Worm (Caenorhabditis elegans) whole organism, L1 larva: ENCODE results near the gene sax-1.

Experiments
- C04F5.9 ChIP-seq: sonication (generic microtip); optimal IDR thresholded peaks from 2 replicates; lab custom pipeline; 2016; ENCODE audit warnings: missing genetic modification characterization, missing compliant biosample characterization
- C34B4.2 ChIP-seq: sonication (generic microtip); optimal IDR thresholded peaks from 2 replicates; lab custom pipeline; 2017; ENCODE audit warnings: mild to moderate bottlenecking, missing genetic modification characterization, missing compliant biosample characterization
- F16B12.6 ChIP-seq: fragments of 150-350 bp; optimal IDR thresholded peaks from 2 replicates; lab custom pipeline; 2014; ENCODE audit warnings: missing biosample characterization, missing genetic modification characterization
- Y116A8C.19 ChIP-seq: sonication (generic microtip); optimal IDR thresholded peaks from 2 replicates; lab custom pipeline; 2016; ENCODE audit warnings: missing compliant biosample characterization, missing genetic modification characterization, borderline replicate concordance
- alr-1 ChIP-seq: fragments of 200-800 bp; sonication (Bioruptor generic); optimal IDR thresholded peaks from 2 replicates; lab custom pipeline; 2018; ENCODE audit warnings: borderline replicate concordance, mild to moderate bottlenecking, missing genetic modification characterization, missing compliant biosample characterization
- aly-2 ChIP-seq: fragments of 150-350 bp; optimal IDR thresholded peaks from 2 replicates; lab custom pipeline; 2014; ENCODE audit warnings: missing biosample characterization, missing genetic modification characterization
- blmp-1 ChIP-seq: fragments of 150-350 bp; optimal IDR thresholded peaks from 2 replicates; lab custom pipeline; 2014; ENCODE audit warnings: missing biosample characterization, missing genetic modification characterization
- ceh-63 ChIP-seq: fragments of 200-800 bp; sonication (Bioruptor generic); optimal IDR thresholded peaks from 2 replicates; lab custom pipeline; 2018; ENCODE audit warnings: mild to moderate bottlenecking, missing genetic modification characterization, missing compliant biosample characterization
- ceh-88 ChIP-seq: fragments of 200-800 bp; sonication (Bioruptor generic); IDR thresholded peaks from 2 replicates; pipeline ENCODE4 v1.3.6; 2022; ENCODE audit warnings: missing genetic modification characterization, missing compliant biosample characterization
- egl-27 ChIP-seq, 2 experiments: fragments of 150-350 bp in 1 of 2; sonication (generic microtip); optimal IDR thresholded peaks; 3 replicates each; lab custom pipeline; 2017 to 2018; ENCODE audit warnings: missing biosample characterization in 2 of 2, missing genetic modification characterization in 2 of 2, missing genetic modification reagents in 2 of 2
- elt-2 ChIP-seq: sonication (generic microtip); optimal IDR thresholded peaks from 2 replicates; lab custom pipeline; 2016; ENCODE audit warnings: missing genetic modification characterization, mild to moderate bottlenecking, inconsistent platforms, missing compliant biosample characterization, missing genetic modification reagents
- elt-3 ChIP-seq, 6 experiments: fragments of 150-350 bp in 1 of 6; sonication (generic microtip); optimal IDR thresholded peaks; 2 replicates each; lab custom pipeline; 2017 to 2018; ENCODE audit warnings: missing biosample characterization in 6 of 6, missing genetic modification characterization in 6 of 6, inconsistent platforms in 1 of 6
- fkh-10 ChIP-seq: sonication (generic microtip); optimal IDR thresholded peaks from 2 replicates; lab custom pipeline; 2017; ENCODE audit warnings: missing biosample characterization, missing genetic modification reagents, missing genetic modification characterization
- fkh-8 ChIP-seq: sonication (generic microtip); optimal IDR thresholded peaks from 2 replicates; lab custom pipeline; 2016; ENCODE audit warnings: mild to moderate bottlenecking, missing genetic modification characterization, missing compliant biosample characterization
- fos-1 ChIP-seq: fragments of 150-350 bp; optimal IDR thresholded peaks from 2 replicates; lab custom pipeline; 2014; ENCODE audit warnings: missing biosample characterization, missing genetic modification characterization
- grh-1 ChIP-seq: fragments of 200-800 bp; sonication (Bioruptor generic); IDR thresholded peaks from 2 replicates; pipeline ENCODE4 v1.3.6; 2022; ENCODE audit warnings: missing genetic modification reagents, missing genetic modification characterization, missing compliant biosample characterization
- hlh-17 ChIP-seq: fragments of 200-800 bp; sonication (Bioruptor generic); optimal IDR thresholded peaks from 2 replicates; lab custom pipeline; 2018; ENCODE audit warnings: missing genetic modification characterization, mild to moderate bottlenecking, missing compliant biosample characterization, moderate library complexity, borderline replicate concordance
- hpl-2 ChIP-seq: fragments of 150-350 bp; optimal IDR thresholded peaks from 2 replicates; lab custom pipeline; 2014; ENCODE audit warnings: missing biosample characterization, missing genetic modification reagents, missing genetic modification characterization
- isw-1 ChIP-seq: fragments of 200-800 bp; sonication (Bioruptor generic); IDR thresholded peaks from 2 replicates; pipeline ENCODE4 v1.3.6; 2022; ENCODE audit warnings: missing genetic modification characterization, missing compliant biosample characterization
- lin-14 ChIP-seq: fragments of 200-800 bp; sonication (Bioruptor generic); optimal IDR thresholded peaks from 2 replicates; lab custom pipeline; 2018; ENCODE audit warnings: mild to moderate bottlenecking, missing genetic modification characterization, moderate library complexity, missing compliant biosample characterization
- lin-15B ChIP-seq: fragments of 150-350 bp; sonication (generic microtip); optimal IDR thresholded peaks from 3 replicates; lab custom pipeline; 2014; ENCODE audit warnings: missing biosample characterization, missing genetic modification characterization
- lin-39 ChIP-seq: fragments of 150-350 bp; optimal IDR thresholded peaks from 2 replicates; lab custom pipeline; 2014; ENCODE audit warnings: missing biosample characterization, missing genetic modification reagents, missing genetic modification characterization
- lir-3 ChIP-seq: sonication (generic microtip); optimal IDR thresholded peaks from 2 replicates; lab custom pipeline; 2016; ENCODE audit warnings: mild to moderate bottlenecking, missing genetic modification characterization, moderate library complexity, missing compliant biosample characterization; ENCODE audit not compliant: poor library complexity
- mab-9 ChIP-seq: fragments of 200-800 bp; sonication (Bioruptor generic); IDR thresholded peaks from 2 replicates; pipeline ENCODE4 v1.3.6; 2022; ENCODE audit warnings: missing genetic modification reagents, missing genetic modification characterization, missing compliant biosample characterization
- mdl-1 ChIP-seq, 2 experiments: fragments of 150-350 bp; optimal IDR thresholded peaks; 2 replicates each; lab custom pipeline; 2014 to 2017; ENCODE audit warnings: missing biosample characterization in 2 of 2, missing genetic modification characterization in 2 of 2, inconsistent platforms in 1 of 2
- mef-2 ChIP-seq: fragments of 150-350 bp; optimal IDR thresholded peaks from 2 replicates; lab custom pipeline; 2014; ENCODE audit warnings: missing biosample characterization, missing genetic modification characterization
- mep-1 ChIP-seq: fragments of 150-350 bp; optimal IDR thresholded peaks from 2 replicates; lab custom pipeline; 2014; ENCODE audit warnings: missing biosample characterization, missing genetic modification characterization
- nhr-12 ChIP-seq: sonication (generic microtip); optimal IDR thresholded peaks from 2 replicates; lab custom pipeline; 2017; ENCODE audit warnings: missing biosample characterization, missing genetic modification characterization
- nhr-19 ChIP-seq: fragments of 200-800 bp; sonication (Bioruptor generic); conservative IDR thresholded peaks from 2 replicates; pipeline ENCODE4 v1.3.6; 2022; ENCODE audit warnings: missing genetic modification characterization, missing compliant biosample characterization
- nhr-20 ChIP-seq: sonication (generic microtip); optimal IDR thresholded peaks from 2 replicates; lab custom pipeline; 2016; ENCODE audit warnings: mild to moderate bottlenecking, missing genetic modification characterization, missing compliant biosample characterization
- nhr-237 ChIP-seq: fragments of 150-350 bp; optimal IDR thresholded peaks from 2 replicates; lab custom pipeline; 2014; ENCODE audit warnings: missing biosample characterization, missing genetic modification characterization
- nhr-28 ChIP-seq: fragments of 150-350 bp; optimal IDR thresholded peaks from 2 replicates; lab custom pipeline; 2014; ENCODE audit warnings: missing biosample characterization, missing genetic modification characterization
- nhr-76 ChIP-seq: sonication (generic microtip); optimal IDR thresholded peaks from 2 replicates; lab custom pipeline; 2017; ENCODE audit warnings: missing biosample characterization, missing genetic modification characterization
- nhr-77 ChIP-seq: fragments of 150-350 bp; optimal IDR thresholded peaks from 2 replicates; lab custom pipeline; 2014; ENCODE audit warnings: missing biosample characterization, missing genetic modification characterization
- nhr-85 ChIP-seq: sonication (generic microtip); peaks from one replicate; lab custom pipeline; 2016; ENCODE audit warnings: missing genetic modification characterization, inconsistent platforms, missing compliant biosample characterization
- nhr-90 ChIP-seq: sonication (generic microtip); optimal IDR thresholded peaks from 2 replicates; lab custom pipeline; 2016; ENCODE audit warnings: mild to moderate bottlenecking, missing genetic modification characterization, missing compliant biosample characterization; ENCODE audit not compliant: poor library complexity
- pax-3 ChIP-seq: fragments of 200-800 bp; sonication (Bioruptor generic); optimal IDR thresholded peaks from 2 replicates; lab custom pipeline; 2018; ENCODE audit warnings: mild to moderate bottlenecking, missing genetic modification characterization, moderate library complexity, missing compliant biosample characterization
- pqm-1 ChIP-seq: sonication (generic microtip); optimal IDR thresholded peaks from 3 replicates; lab custom pipeline; 2017; ENCODE audit warnings: missing biosample characterization, missing genetic modification characterization
- rnt-1 ChIP-seq: sonication (generic microtip); optimal IDR thresholded peaks from 2 replicates; lab custom pipeline; 2016; ENCODE audit warnings: mild to moderate bottlenecking, missing genetic modification characterization, moderate library complexity, missing compliant biosample characterization
- sptf-1 ChIP-seq: fragments of 150-350 bp; optimal IDR thresholded peaks from 2 replicates; lab custom pipeline; 2014; ENCODE audit warnings: missing biosample characterization, missing genetic modification characterization
- swsn-7 ChIP-seq: sonication (generic microtip); optimal IDR thresholded peaks from 2 replicates; lab custom pipeline; 2016; ENCODE audit warnings: missing genetic modification characterization, missing compliant biosample characterization
- tbx-2 ChIP-seq: sonication (generic microtip); optimal IDR thresholded peaks from 2 replicates; lab custom pipeline; 2016; ENCODE audit warnings: missing genetic modification characterization, missing compliant biosample characterization
- tlp-1 ChIP-seq: fragments of 150-350 bp; optimal IDR thresholded peaks from 2 replicates; lab custom pipeline; 2014; ENCODE audit warnings: missing biosample characterization, missing genetic modification characterization
- unc-130 ChIP-seq: fragments of 150-350 bp; optimal IDR thresholded peaks from 2 replicates; lab custom pipeline; 2017; ENCODE audit warnings: missing biosample characterization, missing genetic modification characterization, inconsistent platforms
- unc-30 ChIP-seq: sonication (generic microtip); optimal IDR thresholded peaks from 2 replicates; lab custom pipeline; 2017; ENCODE audit warnings: missing biosample characterization, missing genetic modification characterization
- unc-62 ChIP-seq: fragments of 150-350 bp; optimal IDR thresholded peaks from 2 replicates; lab custom pipeline; 2014; ENCODE audit warnings: missing biosample characterization, missing genetic modification reagents, missing genetic modification characterization
- unc-86 ChIP-seq: sonication (generic microtip); optimal IDR thresholded peaks from 2 replicates; lab custom pipeline; 2016; ENCODE audit warnings: missing genetic modification characterization, missing compliant biosample characterization
- unc-98 ChIP-seq: fragments of 200-800 bp; sonication (Bioruptor generic); IDR thresholded peaks from 2 replicates; pipeline ENCODE4 v1.3.6; 2022; ENCODE audit warnings: missing genetic modification characterization, missing compliant biosample characterization
- zag-1 ChIP-seq: fragments of 150-350 bp; optimal IDR thresholded peaks from 2 replicates; lab custom pipeline; 2014; ENCODE audit warnings: missing biosample characterization, missing genetic modification characterization
- zip-4 ChIP-seq: fragments of 200-800 bp; sonication (Bioruptor generic); optimal IDR thresholded peaks from 2 replicates; lab custom pipeline; 2018; ENCODE audit warnings: mild to moderate bottlenecking, missing genetic modification characterization, moderate library complexity, missing compliant biosample characterization
- ztf-11 ChIP-seq, 2 experiments: sonication (generic microtip); optimal IDR thresholded peaks; 2 replicates each; lab custom pipeline; 2016 to 2017; ENCODE audit warnings: missing genetic modification characterization in 2 of 2, missing biosample characterization in 1 of 2, missing compliant biosample characterization in 1 of 2
- ztf-4 ChIP-seq: fragments of 150-350 bp; optimal IDR thresholded peaks from 2 replicates; lab custom pipeline; 2014; ENCODE audit warnings: missing biosample characterization, missing genetic modification characterization

The sax-1 gene

DNA sequence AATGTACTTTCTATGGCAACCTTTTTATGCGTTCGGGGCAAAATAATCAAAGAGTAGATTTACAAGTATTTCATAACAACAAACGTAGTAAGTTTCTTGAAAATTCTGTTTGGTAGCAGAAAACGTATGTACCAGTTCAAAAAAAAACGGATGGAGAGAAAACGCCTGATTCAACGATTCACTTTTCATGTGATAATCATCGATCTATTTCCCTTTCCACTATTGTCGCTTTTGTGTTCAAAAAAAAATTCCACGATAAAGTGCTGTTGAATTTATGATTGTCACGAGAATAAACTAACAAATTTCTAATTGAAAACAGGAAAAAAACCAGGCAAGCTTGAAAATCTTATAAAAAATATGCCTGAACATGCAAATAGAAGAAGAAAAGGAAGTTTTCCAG lies 45.9 kb upstream of the sax-1 start:
- TF ChIP-seq nhr-90 (no peak), nhr-85 (no peak), blmp-1 (tag; lab: Kevin White, UChicago) (peak; percentile 67), Y116A8C.19 (tag; lab: Kevin White, UChicago) (no peak)

DNA sequence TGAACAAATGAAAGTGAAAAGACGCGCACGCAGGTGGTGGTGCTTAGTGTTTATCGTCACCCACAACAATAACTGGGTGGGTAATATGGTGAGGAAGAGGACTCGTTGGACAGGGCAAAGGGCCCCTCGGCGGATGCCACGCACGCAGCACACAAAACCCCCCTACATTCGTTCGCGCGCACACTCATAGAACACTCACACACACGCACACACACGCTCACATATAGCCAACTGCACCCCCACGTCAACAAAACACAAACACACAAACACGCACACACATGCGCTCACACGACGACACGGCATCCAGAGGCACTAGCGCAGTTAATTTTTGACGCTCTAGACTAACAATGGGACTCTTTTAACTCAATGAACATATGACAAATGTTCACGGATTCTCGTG lies 44.2 kb upstream of the sax-1 start:
- peak; percentile 50 for TF ChIP-seq fkh-8 (tag; lab: Kevin White, UChicago)
- TF ChIP-seq unc-30 (tag; lab: Kevin White, UChicago) = no peak
- TF ChIP-seq blmp-1 (tag; lab: Kevin White, UChicago) = peak; percentile 40
- TF ChIP-seq tlp-1 = no peak
- peak in 1 of 2 experiments; percentile 29 for TF ChIP-seq ztf-11 (tag; optimal IDR thresholded peaks at IDR 0.05; lab: Kevin White, UChicago)
- TF ChIP-seq tbx-2 (tag; lab: Kevin White, UChicago) = peak; percentile 23
- TF ChIP-seq mab-9 = no peak
- peak; percentile 35 for TF ChIP-seq fkh-10 (GFP tag; lab: Kevin White, UChicago)
- peak; percentile 5 for TF ChIP-seq nhr-20
- no peak for TF ChIP-seq lir-3
- TF ChIP-seq unc-62 (GFP tag; lab: Kevin White, UChicago) = no peak
- no peak for TF ChIP-seq zip-4 (GFP tag; lab: Kevin White, UChicago)
- peak; percentile 48 for TF ChIP-seq swsn-7
- no peak for TF ChIP-seq pqm-1 (tag; lab: Kevin White, UChicago)
- TF ChIP-seq C34B4.2 (tag; lab: Kevin White, UChicago) = no peak
- no peak for TF ChIP-seq elt-2 (tag; lab: Kevin White, UChicago)
- TF ChIP-seq nhr-85 = no peak
- TF ChIP-seq sptf-1 = no peak
- no peak for TF ChIP-seq elt-3 (tag; optimal IDR thresholded peaks at IDR 0.05; lab: Kevin White, UChicago)
- no peak for TF ChIP-seq mef-2
- TF ChIP-seq grh-1 (GFP tag; lab: Robert Waterston, UW) = no peak
- peak; percentile 39; the same call in 1 of the 2 replicates for TF ChIP-seq nhr-19 (GFP tag; lab: Robert Waterston, UW)
- TF ChIP-seq lin-39 = no peak
- TF ChIP-seq zag-1 (tag; lab: Kevin White, UChicago) = no peak
- no peak for TF ChIP-seq egl-27 (tag; optimal IDR thresholded peaks at IDR 0.05; lab: Kevin White, UChicago)
- peak; percentile 7 for TF ChIP-seq unc-86
- no peak for TF ChIP-seq nhr-77 (tag; lab: Kevin White, UChicago)
- no peak for TF ChIP-seq ceh-88
- TF ChIP-seq nhr-28 (tag; lab: Kevin White, UChicago) = no peak
- TF ChIP-seq fos-1 (tag; lab: Kevin White, UChicago) = no peak
- no peak for TF ChIP-seq alr-1 (tag; lab: Kevin White, UChicago)
- TF ChIP-seq ceh-63 (GFP tag; lab: Kevin White, UChicago) = peak; percentile 90
- TF ChIP-seq hlh-17 (GFP tag; lab: Kevin White, UChicago) = no peak
- no peak for TF ChIP-seq isw-1 (GFP tag; lab: Robert Waterston, UW)
- no peak for TF ChIP-seq lin-15B
- no peak for TF ChIP-seq aly-2 (tag; lab: Kevin White, UChicago)
- no peak for TF ChIP-seq hpl-2 (GFP tag; lab: Kevin White, UChicago)
- TF ChIP-seq rnt-1 (tag; lab: Kevin White, UChicago) = peak; percentile 24
- no peak for TF ChIP-seq pax-3
- peak; percentile 81 for TF ChIP-seq lin-14 (GFP tag; lab: Kevin White, UChicago)
- peak; percentile 7 for TF ChIP-seq mep-1 (tag; lab: Kevin White, UChicago)
- no peak for TF ChIP-seq nhr-12 (tag; lab: Kevin White, UChicago)
- no peak for TF ChIP-seq unc-98 (GFP tag; lab: Robert Waterston, UW)
- no peak for TF ChIP-seq F16B12.6 (tag; lab: Kevin White, UChicago)
- TF ChIP-seq unc-130 (tag; lab: Kevin White, UChicago) = no peak
- peak in 1 of 2 experiments; percentile 66 for TF ChIP-seq mdl-1 (tag; optimal IDR thresholded peaks at IDR 0.05; lab: Kevin White, UChicago)
- no peak for TF ChIP-seq ztf-4 (tag; lab: Kevin White, UChicago)
- no peak for TF ChIP-seq nhr-237 (tag; lab: Kevin White, UChicago)
- TF ChIP-seq nhr-76 = no peak
- no peak for TF ChIP-seq C04F5.9 (tag; lab: Kevin White, UChicago)
